Fruit fly (Drosophila melanogaster) whole organism: Measurements from ENCODE around the gene p53.

ENCODE experiments used
- CG8478 ChIP-seq: fragments of >200 bp; optimal IDR thresholded peaks from 2 replicates; lab custom pipeline; 2018; ENCODE audit warnings: inconsistent platforms
- usp ChIP-seq: fragments of >200 bp; optimal IDR thresholded peaks from 2 replicates; lab custom pipeline; 2017; ENCODE audit warnings: missing biosample characterization, missing genetic modification characterization, mixed read lengths

- TF ChIP-seq CG8478 (lab: Kevin White, UChicago) (no peak), usp (GFP tag; lab: Kevin White, UChicago) (no peak)
These were observed 7.3 kb downstream of the p53 start for dm6 chr3R:23046529-23046943.
